Worm (Caenorhabditis elegans): ENCODE results near the gene C34E10.12.

C34E10.12 gene

DNA sequence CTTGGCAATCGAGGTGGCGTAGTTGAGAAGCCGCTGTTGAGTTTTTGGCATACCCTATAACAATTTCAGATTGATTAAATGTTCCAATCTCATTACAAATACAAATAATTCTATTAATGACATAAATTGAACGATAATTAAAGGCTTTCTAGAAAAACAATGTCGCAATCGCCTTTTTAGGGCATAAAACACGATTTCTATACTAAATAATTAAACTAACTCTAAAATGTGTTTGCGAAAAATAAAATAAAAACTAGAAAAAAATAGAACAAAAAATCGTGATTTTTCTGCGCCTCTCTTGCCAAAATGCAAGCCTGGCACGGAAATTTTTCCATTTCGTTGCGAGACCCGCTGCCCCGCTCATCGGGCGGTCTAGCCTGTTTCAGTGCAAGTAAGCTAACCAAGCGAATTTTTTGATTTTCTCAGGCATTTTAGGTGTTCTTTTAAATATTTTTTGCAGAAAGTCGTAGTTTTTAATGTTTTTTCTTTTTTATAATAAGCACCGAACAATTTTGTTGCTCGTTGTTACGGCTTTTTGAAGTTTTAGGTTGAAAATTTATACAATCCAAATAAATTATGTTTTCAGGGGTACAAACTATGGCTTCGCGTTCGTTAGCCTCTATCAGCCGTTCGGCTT lies at the start of gene C34E10.12, which contains the start of the genes C34E10.10 and atp-2:
Gene C34E10.12 (minus strand): TSS at position 51 of the 637 bp plus-strand sequence.
Gene C34E10.10 (minus strand): TSS at position 54 of the 637 bp plus-strand sequence.
Gene atp-2 (plus strand): TSS at position 587 of the 637 bp plus-strand sequence.
- TF ChIP-seq ztf-29 (GFP tag; IDR thresholded peaks at IDR 0.05) = peak; percentile 72
- TF ChIP-seq cog-1 (tag; optimal IDR thresholded peaks at IDR 0.05) = peak; percentile 25
- TF ChIP-seq med-1 (GFP tag; optimal IDR thresholded peaks at IDR 0.05; ENCODE audit: insufficient read depth) = peak; percentile 7
- TF ChIP-seq ref-1 (GFP tag; conservative IDR thresholded peaks at IDR 0.05) = no peak
- TF ChIP-seq ztf-23 (GFP tag; IDR thresholded peaks at IDR 0.05) = peak; percentile 69; the same call in 1 of the 2 replicates
- no peak; the same call in 1 of the 2 replicates for TF ChIP-seq klf-2 (GFP tag; conservative IDR thresholded peaks at IDR 0.05)

DNA sequence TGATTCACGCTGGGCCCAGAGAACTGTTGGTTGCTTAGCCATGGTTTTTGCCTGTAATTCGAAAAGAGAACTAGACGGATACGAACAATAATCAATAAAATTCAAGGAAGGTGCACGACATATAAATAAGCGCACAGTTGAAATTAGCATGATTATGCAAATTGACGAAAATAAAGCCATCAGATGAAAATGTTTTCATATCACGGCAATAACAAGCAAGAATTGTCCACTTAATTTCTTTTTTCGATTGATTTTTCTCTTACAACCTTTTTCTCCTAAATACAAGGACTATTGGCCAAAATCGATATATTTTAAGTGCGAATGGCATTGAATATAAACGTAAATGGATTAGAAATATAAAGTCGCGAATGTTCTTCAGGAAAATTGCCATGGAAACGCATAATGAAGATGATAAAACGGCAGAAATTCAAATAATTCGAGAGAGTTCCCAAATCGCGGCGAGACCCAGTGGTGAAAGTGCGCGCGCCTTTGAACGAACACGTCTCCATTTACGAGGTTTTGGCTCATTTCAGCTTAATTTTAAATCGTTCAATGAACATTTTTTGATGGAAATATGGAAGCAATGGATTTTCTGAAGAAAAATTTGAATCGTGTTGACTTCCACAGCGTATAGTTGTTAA lies 47.2 kb upstream of the C34E10.12 start, which contains the start of the genes daf-41 and toc-1:
Gene daf-41 (minus strand): TSS at position 51 of the 641 bp plus-strand sequence.
Gene toc-1 (plus strand): TSS at position 537 of the 641 bp plus-strand sequence.
- TF ChIP-seq T22C8.4 (GFP tag; IDR thresholded peaks at IDR 0.05) (no peak), cog-1 (tag; optimal IDR thresholded peaks at IDR 0.05) (no peak), flt-1 (GFP tag; IDR thresholded peaks at IDR 0.05) (no peak), klf-2 (GFP tag; conservative IDR thresholded peaks at IDR 0.05) (no peak), ztf-29 (GFP tag; IDR thresholded peaks at IDR 0.05) (no peak), med-1 (GFP tag; optimal IDR thresholded peaks at IDR 0.05; ENCODE audit: insufficient read depth) (no peak), ref-1 (GFP tag; conservative IDR thresholded peaks at IDR 0.05) (no peak), tab-1 (GFP tag; IDR thresholded peaks at IDR 0.05) (no peak)

DNA sequence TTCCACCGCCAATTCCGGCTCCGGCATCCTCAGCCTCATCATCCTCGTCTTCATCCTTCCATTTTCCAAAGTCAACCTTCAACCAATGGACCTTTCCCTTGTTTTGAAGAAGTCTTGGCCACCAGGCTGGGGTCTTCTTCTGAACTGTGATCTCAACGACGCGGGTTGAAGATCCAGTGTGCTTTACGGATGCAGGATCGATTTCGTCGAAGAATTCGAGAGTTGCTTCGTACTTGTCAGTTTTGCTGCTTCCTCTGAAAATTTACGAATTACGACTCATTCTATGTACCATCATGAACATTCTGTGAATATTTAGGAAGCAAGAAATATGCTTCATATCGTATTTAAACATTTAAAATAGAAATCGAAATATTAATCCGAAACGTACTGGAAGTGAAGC lies 46.6 kb upstream of the C34E10.12 start:
- TF ChIP-seq klf-2 (GFP tag; conservative IDR thresholded peaks at IDR 0.05) (no peak), tab-1 (GFP tag; IDR thresholded peaks at IDR 0.05) (no peak), ztf-29 (GFP tag; IDR thresholded peaks at IDR 0.05) (no peak), flt-1 (GFP tag; IDR thresholded peaks at IDR 0.05) (no peak), T22C8.4 (GFP tag; IDR thresholded peaks at IDR 0.05) (no peak), ref-1 (GFP tag; conservative IDR thresholded peaks at IDR 0.05) (no peak), med-1 (GFP tag; optimal IDR thresholded peaks at IDR 0.05; ENCODE audit: insufficient read depth) (no peak), cog-1 (tag; optimal IDR thresholded peaks at IDR 0.05) (no peak), ztf-23 (GFP tag; IDR thresholded peaks at IDR 0.05) (no peak)

DNA sequence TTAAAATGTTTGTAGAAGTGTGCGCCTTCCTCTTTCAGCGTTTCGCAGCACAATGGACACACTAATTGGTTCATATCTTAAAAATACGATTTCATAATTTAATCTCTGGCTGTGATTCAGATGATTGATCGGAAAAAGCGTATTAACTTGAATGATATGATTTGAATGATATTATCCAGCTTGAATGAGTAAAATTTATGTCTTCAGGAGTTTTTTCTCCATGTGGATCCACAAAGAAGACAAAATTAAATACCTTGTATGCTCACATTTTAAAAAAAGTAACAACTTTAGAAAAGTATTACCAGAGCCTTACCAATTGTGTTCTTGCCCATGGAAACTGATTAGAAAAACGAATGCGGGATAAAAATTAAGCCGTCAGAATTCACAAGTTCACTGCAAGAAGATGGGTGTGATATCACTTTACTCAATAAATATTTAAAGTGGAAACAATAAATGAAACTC lies 45.7 kb upstream of the C34E10.12 start, which contains the start of gene ztf-8:
Gene ztf-8 (minus strand): TSS at position 76 of the 462 bp plus-strand sequence.
- TF ChIP-seq ztf-23 (GFP tag; IDR thresholded peaks at IDR 0.05) = no peak

DNA sequence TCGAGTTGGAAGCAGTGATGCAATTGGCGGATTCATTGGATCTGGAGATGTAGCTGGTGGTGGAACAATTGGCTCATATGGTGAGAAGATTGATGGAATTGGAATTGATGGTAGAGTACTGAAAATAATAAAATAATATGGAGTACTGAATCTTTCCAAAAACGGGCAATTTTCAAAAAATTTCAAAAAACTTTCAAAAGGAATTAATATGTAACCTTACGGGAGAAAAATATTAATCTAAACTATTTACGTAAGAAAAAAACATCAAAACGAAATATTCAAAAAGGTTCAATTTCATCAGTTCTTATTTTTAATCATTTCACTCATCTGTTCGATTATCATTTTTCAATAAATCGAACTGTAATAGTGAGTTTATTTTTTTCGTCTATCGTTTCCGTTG lies 42.1 kb upstream of the C34E10.12 start, which contains the start of gene ZC395.4:
Gene ZC395.4 (plus strand): TSS at position 301 of the 400 bp plus-strand sequence.
- TF ChIP-seq med-1 (GFP tag; optimal IDR thresholded peaks at IDR 0.05; ENCODE audit: insufficient read depth) (no peak), T22C8.4 (GFP tag; IDR thresholded peaks at IDR 0.05) (no peak), flt-1 (GFP tag; IDR thresholded peaks at IDR 0.05) (no peak), tab-1 (GFP tag; IDR thresholded peaks at IDR 0.05) (no peak), cog-1 (tag; optimal IDR thresholded peaks at IDR 0.05) (no peak), ref-1 (GFP tag; conservative IDR thresholded peaks at IDR 0.05) (no peak), ztf-23 (GFP tag; IDR thresholded peaks at IDR 0.05) (no peak), ztf-29 (GFP tag; IDR thresholded peaks at IDR 0.05) (no peak), klf-2 (GFP tag; conservative IDR thresholded peaks at IDR 0.05) (no peak)

DNA sequence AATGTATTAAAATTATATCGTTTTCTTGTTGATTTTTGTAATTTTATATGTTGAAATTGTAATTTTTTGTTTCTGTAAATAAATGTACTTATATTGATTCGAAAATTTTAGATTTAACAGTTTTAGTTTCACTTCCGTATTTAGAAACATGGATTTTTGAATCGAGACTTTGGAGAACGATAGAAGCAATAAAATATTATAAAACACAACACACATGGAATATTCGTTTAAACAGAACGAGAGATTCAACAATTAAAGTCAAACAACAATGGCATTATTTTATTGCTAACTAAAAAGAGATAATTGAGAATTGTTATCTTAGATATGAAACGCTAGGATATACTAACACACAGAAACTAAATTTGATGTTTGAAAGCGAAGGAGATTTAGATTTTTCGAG lies 40.8 kb upstream of the C34E10.12 start:
- TF ChIP-seq ztf-29 (GFP tag; IDR thresholded peaks at IDR 0.05) (no peak), med-1 (GFP tag; optimal IDR thresholded peaks at IDR 0.05; ENCODE audit: insufficient read depth) (no peak), tab-1 (GFP tag; IDR thresholded peaks at IDR 0.05) (no peak), ztf-23 (GFP tag; IDR thresholded peaks at IDR 0.05) (no peak), cog-1 (tag; optimal IDR thresholded peaks at IDR 0.05) (no peak), klf-2 (GFP tag; conservative IDR thresholded peaks at IDR 0.05) (no peak), flt-1 (GFP tag; IDR thresholded peaks at IDR 0.05) (no peak), ref-1 (GFP tag; conservative IDR thresholded peaks at IDR 0.05) (no peak), T22C8.4 (GFP tag; IDR thresholded peaks at IDR 0.05) (no peak)

DNA sequence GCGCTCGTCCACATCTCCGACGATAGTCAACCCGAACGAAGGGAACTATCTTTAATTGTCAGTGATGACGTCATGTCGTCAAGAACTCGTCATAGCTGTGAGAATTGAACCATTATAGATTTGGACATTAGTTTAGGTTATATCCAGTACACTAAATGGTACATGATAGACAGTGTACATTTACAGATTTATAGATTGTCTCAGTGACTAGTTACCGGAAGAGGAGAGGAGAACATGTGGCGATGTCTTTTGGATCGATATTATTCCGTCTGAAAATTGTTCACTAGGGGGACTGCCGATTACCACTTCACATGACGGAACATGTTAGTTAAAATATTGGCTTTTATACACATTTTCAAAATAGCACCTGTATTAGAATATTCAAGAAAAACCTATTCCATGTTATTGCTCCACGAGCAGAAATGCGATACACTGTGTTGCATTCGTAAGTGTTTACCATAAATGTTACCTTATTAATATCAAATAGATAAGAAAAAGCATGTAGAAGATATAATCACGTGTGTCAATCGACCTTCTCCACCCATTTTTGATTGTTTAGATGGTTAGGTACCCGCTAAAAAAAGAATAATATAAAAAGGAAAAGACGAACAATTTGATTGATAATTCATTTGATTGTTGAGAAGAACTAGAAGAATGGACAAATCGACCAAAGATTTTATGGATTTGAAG lies 39.7 kb upstream of the C34E10.12 start, which contains the start of gene ZC395.5:
Gene ZC395.5 (plus strand): TSS at position 632 of the 690 bp plus-strand sequence.
- TF ChIP-seq ztf-23 (GFP tag; IDR thresholded peaks at IDR 0.05) (no peak), ref-1 (GFP tag; conservative IDR thresholded peaks at IDR 0.05) (no peak), tab-1 (GFP tag; IDR thresholded peaks at IDR 0.05) (no peak), flt-1 (GFP tag; IDR thresholded peaks at IDR 0.05) (no peak), klf-2 (GFP tag; conservative IDR thresholded peaks at IDR 0.05) (no peak), T22C8.4 (GFP tag; IDR thresholded peaks at IDR 0.05) (no peak), cog-1 (tag; optimal IDR thresholded peaks at IDR 0.05) (no peak), med-1 (GFP tag; optimal IDR thresholded peaks at IDR 0.05; ENCODE audit: insufficient read depth) (no peak), ztf-29 (GFP tag; IDR thresholded peaks at IDR 0.05) (no peak)

DNA sequence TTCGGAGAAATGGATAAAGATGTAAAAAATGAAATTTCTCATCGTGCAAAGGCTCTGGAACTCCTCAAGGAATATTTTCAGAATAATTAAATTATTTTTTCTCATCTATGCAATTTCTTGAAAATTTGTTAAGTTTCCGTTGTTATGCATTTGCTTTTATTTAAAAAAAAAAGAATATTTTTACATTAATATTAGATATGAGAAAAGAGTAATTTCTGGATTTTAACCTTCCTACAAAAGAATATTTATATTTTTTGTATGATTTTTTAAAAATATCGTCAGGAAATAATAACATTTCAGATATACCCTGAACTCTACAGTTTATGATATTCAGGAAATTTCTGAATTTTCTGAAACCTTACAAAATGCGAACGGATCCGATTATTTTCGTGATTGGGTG lies 37.1 kb upstream of the C34E10.12 start, which contains the start of gene gro-1:
Gene gro-1 (plus strand): TSS at position 301 of the 400 bp plus-strand sequence.
- TF ChIP-seq cog-1 (tag; optimal IDR thresholded peaks at IDR 0.05) (no peak), med-1 (GFP tag; optimal IDR thresholded peaks at IDR 0.05; ENCODE audit: insufficient read depth) (no peak), ref-1 (GFP tag; conservative IDR thresholded peaks at IDR 0.05) (no peak), flt-1 (GFP tag; IDR thresholded peaks at IDR 0.05) (no peak), ztf-23 (GFP tag; IDR thresholded peaks at IDR 0.05) (no peak), tab-1 (GFP tag; IDR thresholded peaks at IDR 0.05) (no peak), T22C8.4 (GFP tag; IDR thresholded peaks at IDR 0.05) (no peak), klf-2 (GFP tag; conservative IDR thresholded peaks at IDR 0.05) (no peak), ztf-29 (GFP tag; IDR thresholded peaks at IDR 0.05) (no peak)
